Worm (Caenorhabditis elegans) whole organism, L1 larva: Measurements from ENCODE around the gene srd-34.

Source experiments
- ces-1 ChIP-seq: fragments of 150-350 bp; optimal IDR thresholded peaks from 2 replicates; lab custom pipeline; 2014; ENCODE audit warnings: missing biosample characterization, missing genetic modification reagents, missing genetic modification characterization
- lsy-2 ChIP-seq, 2 experiments: fragments of 150-350 bp; optimal IDR thresholded peaks; 2 replicates each; lab custom pipeline; 2014; ENCODE audit warnings: missing biosample characterization in 2 of 2, missing genetic modification characterization in 2 of 2

- TF ChIP-seq ces-1 (GFP tag; lab: Kevin White, UChicago) = no peak
- no peak for TF ChIP-seq lsy-2 (tag; optimal IDR thresholded peaks at IDR 0.05; lab: Kevin White, UChicago)
These were observed 34.6 kb downstream of the srd-34 start, which contains the start of gene dmsr-8 for ce11 chrV:10514271-10514670.
